Worm (Caenorhabditis elegans) whole organism, midembryonic: ENCODE measurements around the gene C53D6.8.

Experiments
- cog-1 ChIP-seq: sonication (generic microtip); optimal IDR thresholded peaks from 2 replicates; lab custom pipeline; 2016; ENCODE audit warnings: missing genetic modification characterization, missing compliant biosample characterization
- flt-1 ChIP-seq: fragments of 200-800 bp; sonication (Bioruptor generic); IDR thresholded peaks from 2 replicates; pipeline ENCODE4 v1.3.6; 2022; ENCODE audit warnings: missing genetic modification characterization, missing compliant biosample characterization
- klf-2 ChIP-seq: fragments of 200-800 bp; sonication (Bioruptor generic); conservative IDR thresholded peaks from 2 replicates; pipeline ENCODE4 v1.3.6; 2022; ENCODE audit warnings: missing genetic modification reagents, missing genetic modification characterization, missing compliant biosample characterization
- med-1 ChIP-seq: sonication (generic microtip); optimal IDR thresholded peaks from 2 replicates; lab custom pipeline; 2017; ENCODE audit warnings: missing genetic modification characterization, mild to moderate bottlenecking, missing compliant biosample characterization, antibody characterized with exemption, missing genetic modification reagents; ENCODE audit not compliant: insufficient read depth
- tab-1 ChIP-seq: fragments of 200-800 bp; sonication (Bioruptor generic); IDR thresholded peaks from 2 replicates; pipeline ENCODE4 v1.3.6; 2022; ENCODE audit warnings: missing genetic modification characterization, missing compliant biosample characterization
- ztf-23 ChIP-seq: fragments of 200-800 bp; sonication (Bioruptor generic); IDR thresholded peaks from 2 replicates; pipeline ENCODE4 v1.3.6; 2022; ENCODE audit warnings: missing genetic modification reagents, missing genetic modification characterization, missing compliant biosample characterization
- ztf-29 ChIP-seq: fragments of 200-800 bp; sonication (Bioruptor generic); IDR thresholded peaks from 2 replicates; pipeline ENCODE4 v1.3.6; 2022; ENCODE audit warnings: missing genetic modification reagents, missing genetic modification characterization, missing compliant biosample characterization

- TF ChIP-seq ztf-29 (GFP tag; lab: Robert Waterston, UW) = no peak
- no peak for TF ChIP-seq flt-1 (GFP tag; lab: Robert Waterston, UW)
- no peak for TF ChIP-seq tab-1 (GFP tag; lab: Robert Waterston, UW)
- no peak for TF ChIP-seq ztf-23 (GFP tag; lab: Robert Waterston, UW)
- no peak for TF ChIP-seq cog-1 (tag; lab: Kevin White, UChicago)
- no peak for TF ChIP-seq med-1 (GFP tag; lab: Kevin White, UChicago)
- TF ChIP-seq klf-2 (GFP tag; lab: Robert Waterston, UW) = no peak
Observed at ce11 chrIV:8951953-8952567, 50.5 kb downstream of the C53D6.8 start.
